Worm (Caenorhabditis elegans) whole organism, L4 larva: Measurements from ENCODE around the gene T28A8.2.

Source experiments
- aha-1 ChIP-seq: fragments of 150-350 bp; peaks from one replicate; lab custom pipeline; 2014; ENCODE audit warnings: missing biosample characterization, missing genetic modification characterization
- ces-1 ChIP-seq: fragments of 150-350 bp; sonication (generic microtip); optimal IDR thresholded peaks from 4 replicates; lab custom pipeline; 2014; ENCODE audit warnings: missing biosample characterization, missing genetic modification reagents, missing genetic modification characterization
- daf-8 ChIP-seq: fragments of 200-800 bp; sonication (Bioruptor generic); IDR thresholded peaks from 2 replicates; pipeline ENCODE4 v1.3.6; 2022; ENCODE audit warnings: missing genetic modification characterization, missing compliant biosample characterization
- nhr-10 ChIP-seq: fragments of 150-350 bp; optimal IDR thresholded peaks from 2 replicates; lab custom pipeline; 2014; ENCODE audit warnings: missing biosample characterization, missing genetic modification characterization
- nhr-28 ChIP-seq: fragments of 150-350 bp; optimal IDR thresholded peaks from 2 replicates; lab custom pipeline; 2014; ENCODE audit warnings: missing biosample characterization, missing genetic modification characterization
- spr-1 ChIP-seq: sonication (generic microtip); optimal IDR thresholded peaks from 2 replicates; lab custom pipeline; 2016; ENCODE audit warnings: mild to moderate bottlenecking, missing genetic modification characterization, missing compliant biosample characterization
- unc-39 ChIP-seq: sonication (generic microtip); optimal IDR thresholded peaks from 2 replicates; lab custom pipeline; 2017; ENCODE audit warnings: missing biosample characterization, missing genetic modification characterization
- ztf-11 ChIP-seq: fragments of 150-350 bp; optimal IDR thresholded peaks from 2 replicates; lab custom pipeline; 2014; ENCODE audit warnings: missing biosample characterization, missing genetic modification characterization

ce11 chrIII:13503379-13503778 is 7.9 kb upstream of the T28A8.2 start, which contains the start of gene T28A8.4:
- TF ChIP-seq daf-8 (GFP tag; lab: Robert Waterston, UW) (no peak), nhr-28 (tag; lab: Kevin White, UChicago) (no peak), ztf-11 (no peak), unc-39 (tag; lab: Kevin White, UChicago) (no peak), aha-1 (tag; lab: Kevin White, UChicago) (no peak), ces-1 (GFP tag; lab: Kevin White, UChicago) (no peak), spr-1 (no peak), nhr-10 (no peak)
